Worm (Caenorhabditis elegans) whole organism, L1 larva: ENCODE results near the gene C07E3.3.
A peak's percentile ranks its signal among the peaks of the same experiment; 100 is the strongest.

Experiments used
- C04F5.9 ChIP-seq: sonication (generic microtip); optimal IDR thresholded peaks from 2 replicates; lab custom pipeline; 2016; ENCODE audit warnings: missing genetic modification characterization, missing compliant biosample characterization
- C16A3.4 ChIP-seq: fragments of 150-350 bp; optimal IDR thresholded peaks from 2 replicates; lab custom pipeline; 2014; ENCODE audit warnings: missing biosample characterization, missing genetic modification characterization
- C34B4.2 ChIP-seq: sonication (generic microtip); optimal IDR thresholded peaks from 2 replicates; lab custom pipeline; 2017; ENCODE audit warnings: mild to moderate bottlenecking, missing genetic modification characterization, missing compliant biosample characterization
- F16B12.6 ChIP-seq: fragments of 150-350 bp; optimal IDR thresholded peaks from 2 replicates; lab custom pipeline; 2014; ENCODE audit warnings: missing biosample characterization, missing genetic modification characterization
- Y116A8C.19 ChIP-seq: sonication (generic microtip); optimal IDR thresholded peaks from 2 replicates; lab custom pipeline; 2016; ENCODE audit warnings: missing compliant biosample characterization, missing genetic modification characterization, borderline replicate concordance
- ama-1 ChIP-seq: fragments of 150-350 bp; optimal IDR thresholded peaks from 2 replicates; lab custom pipeline; 2014
- blmp-1 ChIP-seq: fragments of 150-350 bp; optimal IDR thresholded peaks from 2 replicates; lab custom pipeline; 2014; ENCODE audit warnings: missing biosample characterization, missing genetic modification characterization
- ceh-8 ChIP-seq: fragments of 200-800 bp; sonication (Bioruptor generic); optimal IDR thresholded peaks from 2 replicates; lab custom pipeline; 2018; ENCODE audit warnings: mild to moderate bottlenecking, missing genetic modification characterization, moderate library complexity, missing compliant biosample characterization
- ceh-82 ChIP-seq, 3 experiments: fragments of 150-350 bp in 1 of 3; sonication (generic microtip) in 2 of 3; optimal IDR thresholded peaks; 2 replicates each; lab custom pipeline; 2014 to 2017; ENCODE audit warnings: missing biosample characterization in 3 of 3, missing genetic modification characterization in 3 of 3
- ceh-88 ChIP-seq: fragments of 200-800 bp; sonication (Bioruptor generic); IDR thresholded peaks from 2 replicates; pipeline ENCODE4 v1.3.6; 2022; ENCODE audit warnings: missing genetic modification characterization, missing compliant biosample characterization
- ces-1 ChIP-seq: fragments of 150-350 bp; optimal IDR thresholded peaks from 2 replicates; lab custom pipeline; 2014; ENCODE audit warnings: missing biosample characterization, missing genetic modification reagents, missing genetic modification characterization
- efl-1 ChIP-seq, 4 experiments: fragments of 150-350 bp; optimal IDR thresholded peaks in 3 of 4; peaks in 1 of 4; 1 replicate in 1 of 4; 2 replicates in 3 of 4; lab custom pipeline; 2014; ENCODE audit warnings: missing biosample characterization in 2 of 4, missing genetic modification characterization in 2 of 4, missing genetic modification reagents in 2 of 4
- efl-3 ChIP-seq: fragments of 200-800 bp; sonication (Bioruptor generic); optimal IDR thresholded peaks from 2 replicates; lab custom pipeline; 2018; ENCODE audit warnings: mild to moderate bottlenecking, missing genetic modification characterization, missing compliant biosample characterization
- egl-13 ChIP-seq: sonication (generic microtip); optimal IDR thresholded peaks from 2 replicates; lab custom pipeline; 2016; ENCODE audit warnings: missing genotype, missing genetic modification reagents, missing genetic modification characterization, missing compliant biosample characterization
- elt-3 ChIP-seq, 6 experiments: fragments of 150-350 bp in 1 of 6; sonication (generic microtip); optimal IDR thresholded peaks; 2 replicates each; lab custom pipeline; 2017 to 2018; ENCODE audit warnings: missing biosample characterization in 6 of 6, missing genetic modification characterization in 6 of 6, inconsistent platforms in 1 of 6
- ets-5 ChIP-seq: fragments of 200-800 bp; sonication (Bioruptor generic); IDR thresholded peaks from 2 replicates; pipeline ENCODE4 v1.3.6; 2022; ENCODE audit warnings: missing genetic modification characterization, missing compliant biosample characterization
- fkh-10 ChIP-seq: sonication (generic microtip); optimal IDR thresholded peaks from 2 replicates; lab custom pipeline; 2017; ENCODE audit warnings: missing biosample characterization, missing genetic modification reagents, missing genetic modification characterization
- fkh-4 ChIP-seq: sonication (generic microtip); optimal IDR thresholded peaks from 2 replicates; lab custom pipeline; 2016; ENCODE audit warnings: missing compliant biosample characterization, missing genetic modification characterization, borderline replicate concordance
- fkh-8 ChIP-seq: sonication (generic microtip); optimal IDR thresholded peaks from 2 replicates; lab custom pipeline; 2016; ENCODE audit warnings: mild to moderate bottlenecking, missing genetic modification characterization, missing compliant biosample characterization
- grh-1 ChIP-seq: fragments of 200-800 bp; sonication (Bioruptor generic); IDR thresholded peaks from 2 replicates; pipeline ENCODE4 v1.3.6; 2022; ENCODE audit warnings: missing genetic modification reagents, missing genetic modification characterization, missing compliant biosample characterization
- hlh-17 ChIP-seq: fragments of 200-800 bp; sonication (Bioruptor generic); optimal IDR thresholded peaks from 2 replicates; lab custom pipeline; 2018; ENCODE audit warnings: missing genetic modification characterization, mild to moderate bottlenecking, missing compliant biosample characterization, moderate library complexity, borderline replicate concordance
- hlh-4 ChIP-seq: sonication (generic microtip); optimal IDR thresholded peaks from 2 replicates; lab custom pipeline; 2016; ENCODE audit warnings: mild to moderate bottlenecking, missing genetic modification characterization, missing compliant biosample characterization
- hpl-2 ChIP-seq: fragments of 150-350 bp; optimal IDR thresholded peaks from 2 replicates; lab custom pipeline; 2014; ENCODE audit warnings: missing biosample characterization, missing genetic modification reagents, missing genetic modification characterization
- irx-1 ChIP-seq: sonication (generic microtip); optimal IDR thresholded peaks from 2 replicates; lab custom pipeline; 2016; ENCODE audit warnings: missing genetic modification characterization, missing compliant biosample characterization
- isw-1 ChIP-seq: fragments of 200-800 bp; sonication (Bioruptor generic); IDR thresholded peaks from 2 replicates; pipeline ENCODE4 v1.3.6; 2022; ENCODE audit warnings: missing genetic modification characterization, missing compliant biosample characterization
- lin-13 ChIP-seq: fragments of 150-350 bp; optimal IDR thresholded peaks from 2 replicates; lab custom pipeline; 2014; ENCODE audit warnings: missing biosample characterization, missing genetic modification reagents, missing genetic modification characterization
- lin-14 ChIP-seq: fragments of 200-800 bp; sonication (Bioruptor generic); optimal IDR thresholded peaks from 2 replicates; lab custom pipeline; 2018; ENCODE audit warnings: mild to moderate bottlenecking, missing genetic modification characterization, moderate library complexity, missing compliant biosample characterization
- lir-3 ChIP-seq: sonication (generic microtip); optimal IDR thresholded peaks from 2 replicates; lab custom pipeline; 2016; ENCODE audit warnings: mild to moderate bottlenecking, missing genetic modification characterization, moderate library complexity, missing compliant biosample characterization; ENCODE audit not compliant: poor library complexity
- lsy-2 ChIP-seq, 2 experiments: fragments of 150-350 bp; optimal IDR thresholded peaks; 2 replicates each; lab custom pipeline; 2014; ENCODE audit warnings: missing biosample characterization in 2 of 2, missing genetic modification characterization in 2 of 2
- mef-2 ChIP-seq: fragments of 150-350 bp; optimal IDR thresholded peaks from 2 replicates; lab custom pipeline; 2014; ENCODE audit warnings: missing biosample characterization, missing genetic modification characterization
- mep-1 ChIP-seq: fragments of 150-350 bp; optimal IDR thresholded peaks from 2 replicates; lab custom pipeline; 2014; ENCODE audit warnings: missing biosample characterization, missing genetic modification characterization
- nhr-11 ChIP-seq: fragments of 150-350 bp; optimal IDR thresholded peaks from 2 replicates; lab custom pipeline; 2014; ENCODE audit warnings: missing biosample characterization, missing genetic modification characterization
- nhr-19 ChIP-seq: fragments of 200-800 bp; sonication (Bioruptor generic); conservative IDR thresholded peaks from 2 replicates; pipeline ENCODE4 v1.3.6; 2022; ENCODE audit warnings: missing genetic modification characterization, missing compliant biosample characterization
- nhr-20 ChIP-seq: sonication (generic microtip); optimal IDR thresholded peaks from 2 replicates; lab custom pipeline; 2016; ENCODE audit warnings: mild to moderate bottlenecking, missing genetic modification characterization, missing compliant biosample characterization
- nhr-28 ChIP-seq: fragments of 150-350 bp; optimal IDR thresholded peaks from 2 replicates; lab custom pipeline; 2014; ENCODE audit warnings: missing biosample characterization, missing genetic modification characterization
- nhr-47 ChIP-seq: sonication (generic microtip); optimal IDR thresholded peaks from 2 replicates; lab custom pipeline; 2016; ENCODE audit warnings: mild to moderate bottlenecking, missing genetic modification characterization, moderate library complexity, missing compliant biosample characterization
- nhr-76 ChIP-seq: sonication (generic microtip); optimal IDR thresholded peaks from 2 replicates; lab custom pipeline; 2017; ENCODE audit warnings: missing biosample characterization, missing genetic modification characterization
- nhr-77 ChIP-seq: fragments of 150-350 bp; optimal IDR thresholded peaks from 2 replicates; lab custom pipeline; 2014; ENCODE audit warnings: missing biosample characterization, missing genetic modification characterization
- nhr-90 ChIP-seq: sonication (generic microtip); optimal IDR thresholded peaks from 2 replicates; lab custom pipeline; 2016; ENCODE audit warnings: mild to moderate bottlenecking, missing genetic modification characterization, missing compliant biosample characterization; ENCODE audit not compliant: poor library complexity
- pag-3 ChIP-seq: sonication (generic microtip); optimal IDR thresholded peaks from 2 replicates; lab custom pipeline; 2017; ENCODE audit warnings: missing genetic modification characterization, mild to moderate bottlenecking, missing compliant biosample characterization, antibody characterized with exemption, borderline replicate concordance; ENCODE audit not compliant: insufficient read depth
- skn-1 ChIP-seq: fragments of 150-350 bp; optimal IDR thresholded peaks from 2 replicates; lab custom pipeline; 2014; ENCODE audit warnings: missing biosample characterization, missing genetic modification characterization
- snu-23 ChIP-seq: sonication (generic microtip); optimal IDR thresholded peaks from 2 replicates; lab custom pipeline; 2016; ENCODE audit warnings: missing genetic modification characterization, missing compliant biosample characterization
- sptf-1 ChIP-seq: fragments of 150-350 bp; optimal IDR thresholded peaks from 2 replicates; lab custom pipeline; 2014; ENCODE audit warnings: missing biosample characterization, missing genetic modification characterization
- sup-37 ChIP-seq: fragments of 200-800 bp; sonication (Bioruptor generic); optimal IDR thresholded peaks from 2 replicates; lab custom pipeline; 2018; ENCODE audit warnings: mild to moderate bottlenecking, missing genetic modification characterization, missing compliant biosample characterization
- swsn-7 ChIP-seq: sonication (generic microtip); optimal IDR thresholded peaks from 2 replicates; lab custom pipeline; 2016; ENCODE audit warnings: missing genetic modification characterization, missing compliant biosample characterization
- tbx-2 ChIP-seq: sonication (generic microtip); optimal IDR thresholded peaks from 2 replicates; lab custom pipeline; 2016; ENCODE audit warnings: missing genetic modification characterization, missing compliant biosample characterization
- unc-130 ChIP-seq: fragments of 150-350 bp; optimal IDR thresholded peaks from 2 replicates; lab custom pipeline; 2017; ENCODE audit warnings: missing biosample characterization, missing genetic modification characterization, inconsistent platforms
- unc-30 ChIP-seq: sonication (generic microtip); optimal IDR thresholded peaks from 2 replicates; lab custom pipeline; 2017; ENCODE audit warnings: missing biosample characterization, missing genetic modification characterization
- unc-62 ChIP-seq: fragments of 150-350 bp; optimal IDR thresholded peaks from 2 replicates; lab custom pipeline; 2014; ENCODE audit warnings: missing biosample characterization, missing genetic modification reagents, missing genetic modification characterization
- unc-98 ChIP-seq: fragments of 200-800 bp; sonication (Bioruptor generic); IDR thresholded peaks from 2 replicates; pipeline ENCODE4 v1.3.6; 2022; ENCODE audit warnings: missing genetic modification characterization, missing compliant biosample characterization
- vab-15 ChIP-seq: sonication (generic microtip); optimal IDR thresholded peaks from 2 replicates; lab custom pipeline; 2017; ENCODE audit warnings: missing genotype, mild to moderate bottlenecking, missing genetic modification characterization, missing compliant biosample characterization
- zip-4 ChIP-seq: fragments of 200-800 bp; sonication (Bioruptor generic); optimal IDR thresholded peaks from 2 replicates; lab custom pipeline; 2018; ENCODE audit warnings: mild to moderate bottlenecking, missing genetic modification characterization, moderate library complexity, missing compliant biosample characterization
- ztf-4 ChIP-seq: fragments of 150-350 bp; optimal IDR thresholded peaks from 2 replicates; lab custom pipeline; 2014; ENCODE audit warnings: missing biosample characterization, missing genetic modification characterization

Gene C07E3.3

DNA sequence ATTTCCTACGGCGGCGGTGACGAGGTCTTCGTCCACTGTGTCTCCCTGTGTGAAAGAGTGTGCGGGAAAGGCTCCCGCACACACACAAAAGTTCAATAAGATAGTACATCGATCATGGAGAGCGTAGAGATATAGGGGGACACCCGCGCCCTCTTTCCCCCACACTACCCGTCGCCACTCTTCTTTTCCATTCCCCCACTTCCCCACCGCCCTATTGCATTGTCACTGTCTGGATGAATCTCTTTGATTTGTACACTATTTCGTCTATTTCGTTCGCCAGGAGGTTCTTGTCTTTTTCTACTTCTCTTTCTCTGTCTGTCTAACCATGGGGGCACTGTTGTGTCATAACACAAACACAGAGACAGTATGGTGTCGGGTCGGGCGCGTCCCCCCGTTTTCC is 24.9 kb upstream of the C07E3.3 start:
- TF ChIP-seq vab-15 (tag; lab: Kevin White, UChicago) (no peak), ceh-82 (tag; optimal IDR thresholded peaks at IDR 0.05; lab: Kevin White, UChicago) (peak in 2 of 3 experiments; percentile 30 to 49), egl-13 (tag; lab: Kevin White, UChicago) (no peak), hlh-17 (GFP tag; lab: Kevin White, UChicago) (no peak), C04F5.9 (tag; lab: Kevin White, UChicago) (no peak), fkh-8 (tag; lab: Kevin White, UChicago) (no peak), efl-3 (GFP tag; lab: Kevin White, UChicago) (peak; percentile 98), F16B12.6 (tag; lab: Kevin White, UChicago) (no peak), pag-3 (tag; lab: Kevin White, UChicago) (no peak), sup-37 (GFP tag; lab: Kevin White, UChicago) (no peak), nhr-11 (tag; lab: Kevin White, UChicago) (no peak), ceh-88 (GFP tag; lab: Robert Waterston, UW) (no peak), ces-1 (no peak), unc-62 (no peak), nhr-90 (peak; percentile 69), nhr-76 (no peak), efl-1 (optimal IDR thresholded peaks at IDR 0.05; lab: Kevin White, UChicago) (peak; percentile 37 to 41), efl-1 (GFP tag; optimal IDR thresholded peaks at IDR 0.05 in 1 of 2; lab: Kevin White, UChicago) (peak; percentile 9 to 95), hlh-4 (tag; lab: Kevin White, UChicago) (no peak), C34B4.2 (no peak), unc-30 (tag; lab: Kevin White, UChicago) (no peak), Y116A8C.19 (tag; lab: Kevin White, UChicago) (no peak), fkh-4 (tag; lab: Kevin White, UChicago) (no peak), unc-98 (GFP tag; lab: Robert Waterston, UW) (no peak), ets-5 (GFP tag; lab: Robert Waterston, UW) (no peak), lir-3 (peak; percentile 13), isw-1 (GFP tag; lab: Robert Waterston, UW) (no peak), nhr-28 (no peak), skn-1 (tag; lab: Kevin White, UChicago) (no peak), lsy-2 (tag; optimal IDR thresholded peaks at IDR 0.05; lab: Kevin White, UChicago) (peak; percentile 11 to 65), C16A3.4 (tag; lab: Kevin White, UChicago) (peak; percentile 27), nhr-77 (tag; lab: Kevin White, UChicago) (peak; percentile 27), grh-1 (GFP tag; lab: Robert Waterston, UW) (peak; percentile 40; the same call in 1 of the 2 replicates), nhr-19 (peak; percentile 66), lin-14 (GFP tag; lab: Kevin White, UChicago) (peak; percentile 91), ztf-4 (no peak), tbx-2 (tag; lab: Kevin White, UChicago) (peak; percentile 28), snu-23 (GFP tag; lab: Kevin White, UChicago) (peak; percentile 70), unc-130 (tag; lab: Kevin White, UChicago) (no peak), mep-1 (tag; lab: Kevin White, UChicago) (peak; percentile 42), sptf-1 (no peak), fkh-10 (no peak), blmp-1 (tag; lab: Kevin White, UChicago) (peak; percentile 72), nhr-20 (tag; lab: Kevin White, UChicago) (peak; percentile 62), nhr-47 (tag; lab: Kevin White, UChicago) (peak; percentile 53), elt-3 (tag; optimal IDR thresholded peaks at IDR 0.05; lab: Kevin White, UChicago) (no peak), hpl-2 (no peak), swsn-7 (tag; lab: Kevin White, UChicago) (peak; percentile 57), irx-1 (tag; lab: Kevin White, UChicago) (peak; percentile 22), zip-4 (GFP tag; lab: Kevin White, UChicago) (no peak), ceh-8 (no peak), mef-2 (tag; lab: Kevin White, UChicago) (no peak), lin-13 (GFP tag; lab: Kevin White, UChicago) (peak; percentile 20), ama-1 (lab: Kevin White, UChicago) (no peak)
